Worm (Caenorhabditis elegans) whole organism, L1 larva: ENCODE measurements around the gene Y97E10AR.1.

Source experiments
- C04F5.9 ChIP-seq: sonication (generic microtip); optimal IDR thresholded peaks from 2 replicates; lab custom pipeline; 2016; ENCODE audit warnings: missing genetic modification characterization, missing compliant biosample characterization
- C34B4.2 ChIP-seq: sonication (generic microtip); optimal IDR thresholded peaks from 2 replicates; lab custom pipeline; 2017; ENCODE audit warnings: mild to moderate bottlenecking, missing genetic modification characterization, missing compliant biosample characterization
- F16B12.6 ChIP-seq: fragments of 150-350 bp; optimal IDR thresholded peaks from 2 replicates; lab custom pipeline; 2014; ENCODE audit warnings: missing biosample characterization, missing genetic modification characterization
- Y116A8C.19 ChIP-seq: sonication (generic microtip); optimal IDR thresholded peaks from 2 replicates; lab custom pipeline; 2016; ENCODE audit warnings: missing compliant biosample characterization, missing genetic modification characterization, borderline replicate concordance
- aha-1 ChIP-seq: fragments of 150-350 bp; optimal IDR thresholded peaks from 2 replicates; lab custom pipeline; 2014; ENCODE audit warnings: missing biosample characterization, missing genetic modification characterization
- alr-1 ChIP-seq: fragments of 200-800 bp; sonication (Bioruptor generic); optimal IDR thresholded peaks from 2 replicates; lab custom pipeline; 2018; ENCODE audit warnings: borderline replicate concordance, mild to moderate bottlenecking, missing genetic modification characterization, missing compliant biosample characterization
- ama-1 ChIP-seq: fragments of 150-350 bp; optimal IDR thresholded peaks from 2 replicates; lab custom pipeline; 2014
- ceh-63 ChIP-seq: fragments of 200-800 bp; sonication (Bioruptor generic); optimal IDR thresholded peaks from 2 replicates; lab custom pipeline; 2018; ENCODE audit warnings: mild to moderate bottlenecking, missing genetic modification characterization, missing compliant biosample characterization
- ceh-8 ChIP-seq: fragments of 200-800 bp; sonication (Bioruptor generic); optimal IDR thresholded peaks from 2 replicates; lab custom pipeline; 2018; ENCODE audit warnings: mild to moderate bottlenecking, missing genetic modification characterization, moderate library complexity, missing compliant biosample characterization
- ceh-82 ChIP-seq, 3 experiments: fragments of 150-350 bp in 1 of 3; sonication (generic microtip) in 2 of 3; optimal IDR thresholded peaks; 2 replicates each; lab custom pipeline; 2014 to 2017; ENCODE audit warnings: missing biosample characterization in 3 of 3, missing genetic modification characterization in 3 of 3
- ceh-88 ChIP-seq: fragments of 200-800 bp; sonication (Bioruptor generic); IDR thresholded peaks from 2 replicates; pipeline ENCODE4 v1.3.6; 2022; ENCODE audit warnings: missing genetic modification characterization, missing compliant biosample characterization
- ceh-90 ChIP-seq: sonication (generic microtip); optimal IDR thresholded peaks from 2 replicates; lab custom pipeline; 2016; ENCODE audit warnings: missing genetic modification characterization, missing compliant biosample characterization
- dsc-1 ChIP-seq: sonication (generic microtip); optimal IDR thresholded peaks from 2 replicates; lab custom pipeline; 2016; ENCODE audit warnings: mild to moderate bottlenecking, missing genetic modification characterization, missing compliant biosample characterization
- elt-3 ChIP-seq, 6 experiments: fragments of 150-350 bp in 1 of 6; sonication (generic microtip); optimal IDR thresholded peaks; 2 replicates each; lab custom pipeline; 2017 to 2018; ENCODE audit warnings: missing biosample characterization in 6 of 6, missing genetic modification characterization in 6 of 6, inconsistent platforms in 1 of 6
- ets-5 ChIP-seq: fragments of 200-800 bp; sonication (Bioruptor generic); IDR thresholded peaks from 2 replicates; pipeline ENCODE4 v1.3.6; 2022; ENCODE audit warnings: missing genetic modification characterization, missing compliant biosample characterization
- fkh-4 ChIP-seq: sonication (generic microtip); optimal IDR thresholded peaks from 2 replicates; lab custom pipeline; 2016; ENCODE audit warnings: missing compliant biosample characterization, missing genetic modification characterization, borderline replicate concordance
- fkh-8 ChIP-seq: sonication (generic microtip); optimal IDR thresholded peaks from 2 replicates; lab custom pipeline; 2016; ENCODE audit warnings: mild to moderate bottlenecking, missing genetic modification characterization, missing compliant biosample characterization
- hlh-17 ChIP-seq: fragments of 200-800 bp; sonication (Bioruptor generic); optimal IDR thresholded peaks from 2 replicates; lab custom pipeline; 2018; ENCODE audit warnings: missing genetic modification characterization, mild to moderate bottlenecking, missing compliant biosample characterization, moderate library complexity, borderline replicate concordance
- hlh-4 ChIP-seq: sonication (generic microtip); optimal IDR thresholded peaks from 2 replicates; lab custom pipeline; 2016; ENCODE audit warnings: mild to moderate bottlenecking, missing genetic modification characterization, missing compliant biosample characterization
- isw-1 ChIP-seq: fragments of 200-800 bp; sonication (Bioruptor generic); IDR thresholded peaks from 2 replicates; pipeline ENCODE4 v1.3.6; 2022; ENCODE audit warnings: missing genetic modification characterization, missing compliant biosample characterization
- jun-1 ChIP-seq: fragments of 150-350 bp; optimal IDR thresholded peaks from 2 replicates; lab custom pipeline; 2014; ENCODE audit warnings: missing biosample characterization, missing genetic modification reagents, missing genetic modification characterization
- lin-13 ChIP-seq: fragments of 150-350 bp; optimal IDR thresholded peaks from 2 replicates; lab custom pipeline; 2014; ENCODE audit warnings: missing biosample characterization, missing genetic modification reagents, missing genetic modification characterization
- lin-14 ChIP-seq: fragments of 200-800 bp; sonication (Bioruptor generic); optimal IDR thresholded peaks from 2 replicates; lab custom pipeline; 2018; ENCODE audit warnings: mild to moderate bottlenecking, missing genetic modification characterization, moderate library complexity, missing compliant biosample characterization
- lin-15B ChIP-seq: fragments of 150-350 bp; sonication (generic microtip); optimal IDR thresholded peaks from 3 replicates; lab custom pipeline; 2014; ENCODE audit warnings: missing biosample characterization, missing genetic modification characterization
- lin-35 ChIP-seq, 2 experiments: fragments of 150-350 bp; optimal IDR thresholded peaks; 2 replicates each; lab custom pipeline; 2014; ENCODE audit warnings: missing biosample characterization in 2 of 2, missing genetic modification characterization in 2 of 2, missing genetic modification reagents in 2 of 2
- lir-3 ChIP-seq: sonication (generic microtip); optimal IDR thresholded peaks from 2 replicates; lab custom pipeline; 2016; ENCODE audit warnings: mild to moderate bottlenecking, missing genetic modification characterization, moderate library complexity, missing compliant biosample characterization; ENCODE audit not compliant: poor library complexity
- nhr-12 ChIP-seq: sonication (generic microtip); optimal IDR thresholded peaks from 2 replicates; lab custom pipeline; 2017; ENCODE audit warnings: missing biosample characterization, missing genetic modification characterization
- nhr-77 ChIP-seq: fragments of 150-350 bp; optimal IDR thresholded peaks from 2 replicates; lab custom pipeline; 2014; ENCODE audit warnings: missing biosample characterization, missing genetic modification characterization
- pag-3 ChIP-seq: sonication (generic microtip); optimal IDR thresholded peaks from 2 replicates; lab custom pipeline; 2017; ENCODE audit warnings: missing genetic modification characterization, mild to moderate bottlenecking, missing compliant biosample characterization, antibody characterized with exemption, borderline replicate concordance; ENCODE audit not compliant: insufficient read depth
- pax-3 ChIP-seq: fragments of 200-800 bp; sonication (Bioruptor generic); optimal IDR thresholded peaks from 2 replicates; lab custom pipeline; 2018; ENCODE audit warnings: mild to moderate bottlenecking, missing genetic modification characterization, moderate library complexity, missing compliant biosample characterization
- pqm-1 ChIP-seq: sonication (generic microtip); optimal IDR thresholded peaks from 3 replicates; lab custom pipeline; 2017; ENCODE audit warnings: missing biosample characterization, missing genetic modification characterization
- rnt-1 ChIP-seq: sonication (generic microtip); optimal IDR thresholded peaks from 2 replicates; lab custom pipeline; 2016; ENCODE audit warnings: mild to moderate bottlenecking, missing genetic modification characterization, moderate library complexity, missing compliant biosample characterization
- skn-1 ChIP-seq: fragments of 150-350 bp; optimal IDR thresholded peaks from 2 replicates; lab custom pipeline; 2014; ENCODE audit warnings: missing biosample characterization, missing genetic modification characterization
- snu-23 ChIP-seq: sonication (generic microtip); optimal IDR thresholded peaks from 2 replicates; lab custom pipeline; 2016; ENCODE audit warnings: missing genetic modification characterization, missing compliant biosample characterization
- sox-4 ChIP-seq: sonication (generic microtip); optimal IDR thresholded peaks from 2 replicates; lab custom pipeline; 2016; ENCODE audit warnings: missing genetic modification characterization, missing compliant biosample characterization
- unc-30 ChIP-seq: sonication (generic microtip); optimal IDR thresholded peaks from 2 replicates; lab custom pipeline; 2017; ENCODE audit warnings: missing biosample characterization, missing genetic modification characterization
- unc-86 ChIP-seq: sonication (generic microtip); optimal IDR thresholded peaks from 2 replicates; lab custom pipeline; 2016; ENCODE audit warnings: missing genetic modification characterization, missing compliant biosample characterization
- unc-98 ChIP-seq: fragments of 200-800 bp; sonication (Bioruptor generic); IDR thresholded peaks from 2 replicates; pipeline ENCODE4 v1.3.6; 2022; ENCODE audit warnings: missing genetic modification characterization, missing compliant biosample characterization
- xbp-1 ChIP-seq: sonication (generic microtip); optimal IDR thresholded peaks from 2 replicates; lab custom pipeline; 2016; ENCODE audit warnings: missing genetic modification characterization, missing compliant biosample characterization
- ztf-11 ChIP-seq, 2 experiments: sonication (generic microtip); optimal IDR thresholded peaks; 2 replicates each; lab custom pipeline; 2016 to 2017; ENCODE audit warnings: missing genetic modification characterization in 2 of 2, missing biosample characterization in 1 of 2, missing compliant biosample characterization in 1 of 2
- ztf-4 ChIP-seq: fragments of 150-350 bp; optimal IDR thresholded peaks from 2 replicates; lab custom pipeline; 2014; ENCODE audit warnings: missing biosample characterization, missing genetic modification characterization

Gene Y97E10AR.1

ce11 chrV:8031121-8031520 is 29.9 kb downstream of the Y97E10AR.1 start, which contains the start of gene vars-1 (continued):
- no peak for TF ChIP-seq ceh-8 (GFP tag; lab: Kevin White, UChicago)
- peak; percentile 58 for TF ChIP-seq xbp-1 (tag; lab: Kevin White, UChicago)
- peak; percentile 75 for TF ChIP-seq snu-23 (GFP tag; lab: Kevin White, UChicago)
- no peak for TF ChIP-seq lin-14
- TF ChIP-seq fkh-8 = no peak
- TF ChIP-seq hlh-4 = no peak
- TF ChIP-seq lin-35 (GFP tag; optimal IDR thresholded peaks at IDR 0.05; lab: Kevin White, UChicago) = peak; percentile 96 to 98
- TF ChIP-seq ceh-63 (GFP tag; lab: Kevin White, UChicago) = no peak
- no peak for TF ChIP-seq pag-3 (tag; lab: Kevin White, UChicago)
- TF ChIP-seq Y116A8C.19 (tag; lab: Kevin White, UChicago) = no peak
- TF ChIP-seq unc-30 (tag; lab: Kevin White, UChicago) = no peak
- no peak for TF ChIP-seq lir-3 (tag; lab: Kevin White, UChicago)
- no peak for TF ChIP-seq fkh-4 (tag; lab: Kevin White, UChicago)
- no peak for TF ChIP-seq ztf-4
- no peak for TF ChIP-seq ets-5 (GFP tag; lab: Robert Waterston, UW)
- no peak for TF ChIP-seq sox-4 (tag; lab: Kevin White, UChicago)
- TF ChIP-seq lin-15B (tag; lab: Kevin White, UChicago) = peak; percentile 40
- TF ChIP-seq lin-13 (GFP tag; lab: Kevin White, UChicago) = no peak
- TF ChIP-seq ama-1 (lab: Kevin White, UChicago) = no peak
- no peak for TF ChIP-seq nhr-12
- peak; percentile 52 for TF ChIP-seq F16B12.6 (tag; lab: Kevin White, UChicago)
- TF ChIP-seq jun-1 = no peak
- peak in 2 of 3 experiments; percentile 47 to 69 for TF ChIP-seq ceh-82 (tag; optimal IDR thresholded peaks at IDR 0.05; lab: Kevin White, UChicago)
- TF ChIP-seq ztf-11 (tag; optimal IDR thresholded peaks at IDR 0.05; lab: Kevin White, UChicago) = no peak
- peak; percentile 51 for TF ChIP-seq nhr-77 (tag; lab: Kevin White, UChicago)
- peak; percentile 23; the same call in 1 of the 2 replicates for TF ChIP-seq isw-1 (GFP tag; lab: Robert Waterston, UW)
- TF ChIP-seq aha-1 (tag; lab: Kevin White, UChicago) = no peak
- peak; percentile 70 for TF ChIP-seq rnt-1 (tag; lab: Kevin White, UChicago)
- peak; percentile 57 for TF ChIP-seq skn-1 (tag; lab: Kevin White, UChicago)
- TF ChIP-seq hlh-17 (GFP tag; lab: Kevin White, UChicago) = no peak
- TF ChIP-seq, all 84 proteins: peak for 32

DNA sequence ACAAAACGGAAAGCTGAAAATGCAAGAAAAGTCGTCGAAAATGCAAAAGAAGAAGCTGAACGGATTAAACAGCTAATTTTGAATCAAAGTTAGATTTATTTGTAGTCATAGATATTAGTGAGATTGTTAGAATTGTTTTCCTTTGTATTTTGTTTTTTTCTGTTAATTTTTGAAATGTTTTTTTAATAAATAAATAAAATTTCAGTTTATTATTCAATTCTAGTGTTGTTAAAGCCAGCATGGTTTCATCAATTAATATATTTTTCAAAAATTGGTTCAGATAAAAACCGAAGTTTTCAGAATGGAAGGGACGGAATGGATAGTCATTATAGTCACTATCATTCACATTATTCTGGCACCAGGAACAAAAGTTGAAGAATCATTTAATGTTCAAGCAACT is 33.5 kb downstream of the Y97E10AR.1 start, which contains the start of gene algn-12:
Gene algn-12, plus strand, starts transcription at position 301 of the 400 bp plus-strand sequence.
- TF ChIP-seq jun-1 = no peak
- no peak for TF ChIP-seq lin-13 (GFP tag; lab: Kevin White, UChicago)
- no peak for TF ChIP-seq hlh-4
- no peak for TF ChIP-seq isw-1 (GFP tag; lab: Robert Waterston, UW)
- TF ChIP-seq elt-3 (tag; optimal IDR thresholded peaks at IDR 0.05; lab: Kevin White, UChicago) = no peak
- TF ChIP-seq pax-3 (tag; lab: Kevin White, UChicago) = no peak
- TF ChIP-seq dsc-1 (tag; lab: Kevin White, UChicago) = no peak
- TF ChIP-seq unc-98 (GFP tag; lab: Robert Waterston, UW) = no peak
- TF ChIP-seq C04F5.9 (tag; lab: Kevin White, UChicago) = no peak
- no peak for TF ChIP-seq ceh-90 (tag; lab: Kevin White, UChicago)
- TF ChIP-seq alr-1 (tag; lab: Kevin White, UChicago) = no peak
- no peak for TF ChIP-seq ceh-88 (GFP tag; lab: Robert Waterston, UW)
- no peak for TF ChIP-seq pag-3 (tag; lab: Kevin White, UChicago)
- no peak for TF ChIP-seq C34B4.2 (tag; lab: Kevin White, UChicago)
- no peak for TF ChIP-seq ztf-4
- TF ChIP-seq pqm-1 = no peak
- no peak for TF ChIP-seq unc-86
- TF ChIP-seq, all 84 proteins: peak for 0
